Worm (Caenorhabditis elegans): ENCODE measurements around the gene D1086.3.
A peak's percentile ranks its signal among the peaks of the same experiment; 100 is the strongest.

DNA sequence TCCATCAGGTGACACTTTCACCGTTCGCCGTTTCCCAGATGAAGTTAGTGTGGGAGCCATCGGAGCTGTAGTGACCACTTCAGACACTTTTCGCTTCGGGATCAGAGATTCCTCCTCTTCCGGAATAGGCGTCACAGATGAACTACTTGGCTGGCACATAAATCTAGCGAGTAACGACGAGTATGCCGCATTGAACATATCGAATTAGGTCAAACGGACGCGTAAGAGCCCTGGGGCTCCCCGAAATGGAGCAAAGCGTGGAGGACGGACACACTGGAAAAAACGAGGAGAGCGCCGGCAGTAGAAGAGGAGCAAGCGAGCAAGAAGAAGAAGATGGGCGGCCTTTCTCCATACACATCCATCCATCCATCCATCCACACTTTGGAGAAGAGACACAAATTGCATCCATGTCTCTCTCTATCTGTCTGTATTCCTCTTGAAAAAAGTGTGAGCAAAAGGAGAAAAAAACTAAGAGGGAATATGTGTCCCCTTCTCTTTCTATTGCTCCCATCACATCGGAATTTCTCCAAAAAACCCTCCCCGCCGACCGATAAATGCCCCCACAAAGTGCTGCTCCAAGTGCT lies 33.8 kb downstream of the D1086.3 start:
- TF ChIP-seq zag-1 (tag; optimal IDR thresholded peaks at IDR 0.05) = no peak
- TF ChIP-seq ceh-82 (tag; optimal IDR thresholded peaks at IDR 0.05) = peak in 1 of 3 experiments; percentile 27
- TF ChIP-seq C04F5.9 (tag; optimal IDR thresholded peaks at IDR 0.05) = no peak
- no peak for TF ChIP-seq nhr-237 (tag; optimal IDR thresholded peaks at IDR 0.05)
- no peak for TF ChIP-seq nhr-77 (tag; optimal IDR thresholded peaks at IDR 0.05)
- TF ChIP-seq jun-1 (tag; optimal IDR thresholded peaks at IDR 0.05) = no peak
- TF ChIP-seq ama-1 (optimal IDR thresholded peaks at IDR 0.05) = no peak
- TF ChIP-seq snpc-4 (tag; optimal IDR thresholded peaks at IDR 0.05) = no peak
- no peak for TF ChIP-seq mep-1 (tag; optimal IDR thresholded peaks at IDR 0.05)
